Fruit fly (Drosophila melanogaster): ENCODE measurements around the gene CG16721.

CG16721 gene

DNA sequence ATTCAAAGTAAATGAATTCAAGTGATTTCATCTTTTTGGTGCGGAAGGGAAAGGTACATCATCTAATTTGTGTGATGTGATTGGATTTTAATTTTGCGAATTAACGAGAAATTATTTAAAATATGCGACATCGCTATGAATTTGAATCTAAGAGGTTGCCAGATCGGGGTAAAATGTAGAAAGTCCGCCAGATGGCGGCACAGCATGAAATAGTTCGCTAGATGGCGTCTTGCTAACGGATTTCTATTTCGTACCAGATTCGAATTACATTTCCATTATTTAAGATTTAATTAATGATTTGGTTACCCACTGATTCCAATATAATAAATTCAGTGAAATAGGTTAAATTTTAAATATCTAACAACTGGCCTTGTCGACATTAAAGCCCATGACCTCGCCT lies 3.7 kb downstream of the CG16721 start:
- TF ChIP-seq CG7045 (GFP tag; optimal IDR thresholded peaks at IDR 0.05) (no peak), cic (GFP tag; optimal IDR thresholded peaks at IDR 0.05) (no peak), CG1620 (GFP tag; optimal IDR thresholded peaks at IDR 0.05) (peak; percentile 78), CG12768 (GFP tag; optimal IDR thresholded peaks at IDR 0.05) (no peak), toe (GFP tag; optimal IDR thresholded peaks at IDR 0.05) (no peak), CG14711 (tag; optimal IDR thresholded peaks at IDR 0.05) (no peak), Hr96 (GFP tag; optimal IDR thresholded peaks at IDR 0.05) (no peak), CG5204 (GFP tag; optimal IDR thresholded peaks at IDR 0.05) (no peak), Crg-1 (GFP tag; optimal IDR thresholded peaks at IDR 0.05) (peak; percentile 54), CG33017 (tag; optimal IDR thresholded peaks at IDR 0.05) (no peak), Clk (GFP tag; optimal IDR thresholded peaks at IDR 0.05) (no peak), CG11617 (GFP tag; optimal IDR thresholded peaks at IDR 0.05) (no peak), kay (GFP tag; ENCODE audit: borderline replicate concordance) (no peak), bab1 (GFP tag; optimal IDR thresholded peaks at IDR 0.05) (peak; percentile 79), ovo (GFP tag; optimal IDR thresholded peaks at IDR 0.05) (peak; percentile 7), Mnt (GFP tag; optimal IDR thresholded peaks at IDR 0.05) (peak; percentile 41), tj (GFP tag; optimal IDR thresholded peaks at IDR 0.05) (peak; percentile 21), CG7101 (tag; optimal IDR thresholded peaks at IDR 0.05) (peak; percentile 62), pad (GFP tag; optimal IDR thresholded peaks at IDR 0.05) (peak; percentile 46), cnc (optimal IDR thresholded peaks at IDR 0.05) (no peak)

DNA sequence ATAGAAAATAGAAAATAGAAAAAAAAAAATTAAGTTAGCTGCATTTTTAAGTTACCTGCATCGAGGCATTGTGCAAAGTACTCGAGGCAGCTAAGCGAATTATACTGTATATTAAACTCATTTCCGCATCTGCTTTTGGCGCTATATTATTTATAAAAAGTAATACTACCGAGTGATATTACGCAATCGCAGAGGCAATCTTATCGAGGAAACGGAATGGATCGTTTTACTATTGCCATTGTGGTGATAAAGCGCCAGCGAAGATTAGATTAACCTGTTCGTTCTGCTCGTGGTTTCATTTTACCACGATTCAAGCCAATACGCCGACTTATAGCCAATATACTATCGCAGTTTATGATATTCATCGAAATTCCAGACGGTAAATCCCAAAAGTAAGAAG lies 4.6 kb downstream of the CG16721 start:
- no peak for TF ChIP-seq CG11617 (GFP tag; optimal IDR thresholded peaks at IDR 0.05)
- TF ChIP-seq Crg-1 (GFP tag; optimal IDR thresholded peaks at IDR 0.05): no peak
- peak; percentile 22 for TF ChIP-seq cic (GFP tag; optimal IDR thresholded peaks at IDR 0.05)
- no peak for TF ChIP-seq pad (GFP tag; optimal IDR thresholded peaks at IDR 0.05)

DNA sequence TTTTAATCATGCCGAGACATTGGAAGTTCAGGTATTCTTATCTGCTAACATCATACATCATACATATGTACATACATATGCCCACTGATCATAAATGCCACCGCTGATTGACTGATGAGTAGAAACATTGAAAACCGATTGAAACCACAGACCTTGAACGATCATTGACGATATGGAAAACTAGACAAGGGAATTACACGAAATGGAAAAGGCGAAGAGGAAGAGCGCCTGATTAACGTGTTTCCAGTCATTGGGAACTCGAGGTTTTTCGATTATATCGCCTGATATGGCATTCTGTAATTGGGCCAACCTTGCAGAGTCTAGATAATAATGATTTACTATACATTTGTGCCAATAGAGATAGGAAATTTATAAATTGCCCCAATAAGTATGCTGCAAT lies 5.2 kb downstream of the CG16721 start:
- TF ChIP-seq tj (GFP tag; optimal IDR thresholded peaks at IDR 0.05) (no peak), ovo (GFP tag; optimal IDR thresholded peaks at IDR 0.05) (no peak), pad (GFP tag; optimal IDR thresholded peaks at IDR 0.05) (no peak), Mnt (GFP tag; optimal IDR thresholded peaks at IDR 0.05) (no peak), CG7045 (GFP tag; optimal IDR thresholded peaks at IDR 0.05) (no peak), CG12768 (GFP tag; optimal IDR thresholded peaks at IDR 0.05) (no peak), cic (GFP tag; optimal IDR thresholded peaks at IDR 0.05) (no peak), CG7101 (tag; optimal IDR thresholded peaks at IDR 0.05) (no peak), CG11617 (GFP tag; optimal IDR thresholded peaks at IDR 0.05) (no peak), Hr96 (GFP tag; optimal IDR thresholded peaks at IDR 0.05) (no peak), Crg-1 (GFP tag; optimal IDR thresholded peaks at IDR 0.05) (no peak), Clk (GFP tag; optimal IDR thresholded peaks at IDR 0.05) (no peak), toe (GFP tag; optimal IDR thresholded peaks at IDR 0.05) (no peak), bab1 (GFP tag; optimal IDR thresholded peaks at IDR 0.05) (no peak)

DNA sequence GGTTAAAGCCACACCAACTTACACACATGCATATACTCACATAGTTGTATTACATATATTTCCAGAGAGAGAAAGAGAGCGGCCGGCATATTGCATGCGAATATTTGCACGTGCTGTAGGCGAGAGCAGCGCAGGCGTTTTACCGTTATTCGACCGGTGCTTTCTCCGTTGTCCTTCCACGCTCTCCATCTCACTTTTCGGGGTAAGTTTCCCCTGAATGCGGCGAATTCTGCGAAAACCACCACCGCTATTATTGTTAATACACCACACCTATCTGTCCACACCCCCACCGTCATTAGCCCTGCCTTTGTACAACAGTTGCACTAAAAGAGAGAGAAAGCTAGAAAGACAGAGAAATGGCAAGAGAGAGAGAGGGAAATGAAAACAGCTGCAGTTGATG lies 5.9 kb downstream of the CG16721 start:
- TF ChIP-seq pad (GFP tag; optimal IDR thresholded peaks at IDR 0.05) (peak; percentile 96), CG12768 (GFP tag; optimal IDR thresholded peaks at IDR 0.05) (no peak)

DNA sequence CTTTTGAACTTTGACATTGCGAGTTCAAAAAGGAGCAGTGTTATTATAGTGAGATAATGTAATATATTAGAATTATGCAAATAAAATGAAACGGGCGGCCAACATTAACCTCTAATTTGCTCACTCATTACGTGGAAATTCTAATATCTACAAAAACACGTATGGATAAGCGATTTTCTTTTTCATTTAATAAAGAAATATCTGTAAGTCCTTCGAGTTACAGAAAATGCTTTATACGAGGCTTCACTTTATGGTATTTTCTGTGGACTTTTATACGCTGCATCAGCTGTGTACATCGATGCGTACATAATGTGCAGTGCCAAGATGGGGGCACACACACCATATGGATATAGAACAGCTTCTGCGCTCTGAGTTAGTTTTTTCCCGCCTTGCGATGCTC lies 6.3 kb downstream of the CG16721 start:
- no peak for TF ChIP-seq Hr96 (GFP tag; optimal IDR thresholded peaks at IDR 0.05)
- peak; percentile 65 for TF ChIP-seq kay (GFP tag; ENCODE audit: borderline replicate concordance)
- TF ChIP-seq CG14711 (tag; optimal IDR thresholded peaks at IDR 0.05): no peak
- TF ChIP-seq pad (GFP tag; optimal IDR thresholded peaks at IDR 0.05): no peak
- no peak for TF ChIP-seq CG11617 (GFP tag; optimal IDR thresholded peaks at IDR 0.05)
- TF ChIP-seq Mnt (GFP tag; optimal IDR thresholded peaks at IDR 0.05): no peak
- TF ChIP-seq toe (GFP tag; optimal IDR thresholded peaks at IDR 0.05): no peak
- no peak for TF ChIP-seq CG7045 (GFP tag; optimal IDR thresholded peaks at IDR 0.05)

DNA sequence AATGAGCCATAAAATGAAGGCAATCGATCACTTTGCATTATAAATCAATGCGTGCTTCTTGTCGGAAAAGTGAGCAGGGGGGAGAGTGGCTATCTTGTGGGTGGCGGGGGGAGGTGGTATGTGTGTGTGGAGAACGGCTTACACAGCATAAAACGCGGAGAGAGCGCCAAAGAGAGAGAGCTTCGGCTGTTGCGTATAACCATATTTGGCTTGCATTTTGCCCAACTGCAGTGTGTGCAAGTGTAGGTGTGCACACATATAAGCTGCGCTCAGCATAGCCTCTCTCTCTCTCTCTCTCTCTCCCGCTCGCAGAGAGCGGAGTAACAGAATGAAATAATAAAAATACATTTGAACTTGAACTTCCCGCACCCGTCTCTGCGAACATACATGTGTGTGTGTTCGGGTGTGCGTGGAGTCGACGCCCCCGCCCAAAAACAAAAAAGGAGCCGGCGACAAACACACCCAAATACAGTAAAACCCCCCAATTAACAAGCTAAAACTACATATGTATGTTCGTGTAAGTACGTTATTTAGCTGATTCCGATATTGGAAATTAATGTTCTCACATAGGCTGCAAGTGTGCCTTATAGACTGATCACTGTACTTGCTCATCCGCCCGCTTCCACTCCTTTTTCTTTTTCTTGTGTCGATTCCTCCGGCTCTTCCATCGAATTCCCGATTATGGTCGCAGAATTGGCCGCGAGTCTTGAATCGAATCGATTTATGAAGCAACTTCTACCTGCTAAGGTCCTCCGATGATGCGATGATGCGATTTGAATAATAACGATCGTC lies 7.3 kb downstream of the CG16721 start:
- TF ChIP-seq cic (GFP tag; optimal IDR thresholded peaks at IDR 0.05) (no peak), Mnt (GFP tag; optimal IDR thresholded peaks at IDR 0.05) (peak; percentile 12), Hr96 (GFP tag; optimal IDR thresholded peaks at IDR 0.05) (no peak), CG33017 (tag; optimal IDR thresholded peaks at IDR 0.05) (no peak), bab1 (GFP tag; optimal IDR thresholded peaks at IDR 0.05) (peak; percentile 43), tj (GFP tag; optimal IDR thresholded peaks at IDR 0.05) (peak; percentile 99), pad (GFP tag; optimal IDR thresholded peaks at IDR 0.05) (peak; percentile 63)

DNA sequence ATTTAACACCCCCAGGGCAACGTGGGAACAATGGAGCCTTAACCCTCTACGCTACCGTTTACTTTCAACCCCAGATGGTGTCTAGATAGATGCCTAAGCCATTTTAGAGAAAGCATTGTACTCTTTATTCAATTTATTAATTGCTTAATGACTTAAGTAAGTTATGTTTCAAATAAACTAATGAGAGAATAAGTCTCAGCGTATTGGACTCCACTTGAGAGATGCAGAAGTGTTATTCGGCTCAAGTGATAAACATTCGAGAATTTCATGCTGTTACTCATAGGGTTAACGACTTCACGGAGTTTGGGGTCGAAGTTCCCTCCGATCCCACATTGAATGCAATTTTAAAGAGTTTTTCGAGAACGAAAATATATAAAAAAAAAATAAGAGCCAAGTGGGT lies 8.6 kb downstream of the CG16721 start:
- TF ChIP-seq cnc (optimal IDR thresholded peaks at IDR 0.05): no peak
- no peak for TF ChIP-seq CG5204 (GFP tag; optimal IDR thresholded peaks at IDR 0.05)
- no peak for TF ChIP-seq CG11617 (GFP tag; optimal IDR thresholded peaks at IDR 0.05)
- TF ChIP-seq toe (GFP tag; optimal IDR thresholded peaks at IDR 0.05): no peak
- TF ChIP-seq Mnt (GFP tag; optimal IDR thresholded peaks at IDR 0.05): no peak
- TF ChIP-seq CG33017 (tag; optimal IDR thresholded peaks at IDR 0.05): no peak
- TF ChIP-seq CG7101 (tag; optimal IDR thresholded peaks at IDR 0.05): no peak
- no peak for TF ChIP-seq tj (GFP tag; optimal IDR thresholded peaks at IDR 0.05)
- TF ChIP-seq cic (GFP tag; optimal IDR thresholded peaks at IDR 0.05): no peak
- TF ChIP-seq kay (GFP tag; ENCODE audit: borderline replicate concordance): no peak
